Fruit fly (Drosophila melanogaster): Measurements from ENCODE around the gene CG34277.
A peak's percentile ranks its signal among the peaks of the same experiment; 100 is the strongest.

Gene CG34277

DNA sequence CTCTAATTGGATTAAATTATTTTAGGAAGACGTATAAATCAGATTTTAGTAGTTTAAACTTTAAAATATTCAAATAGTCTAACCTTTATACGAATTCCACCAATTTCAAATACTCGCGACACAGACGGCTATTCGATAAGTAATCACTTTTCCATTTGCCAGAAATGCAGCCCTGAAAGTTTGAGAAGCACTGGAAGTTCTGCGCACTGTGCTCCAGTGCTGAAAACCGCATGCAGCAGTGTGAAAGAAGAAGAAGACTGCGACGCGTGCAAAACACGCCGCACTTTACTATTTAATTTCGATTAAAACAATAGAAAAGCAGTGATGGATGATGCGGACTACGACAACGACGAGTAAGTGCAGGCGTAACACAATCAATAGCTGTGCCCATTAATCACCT is 2.2 kb downstream of the CG34277 start, which contains the start of gene Polr2F (continued):
- TF ChIP-seq nmo (GFP tag; optimal IDR thresholded peaks at IDR 0.05): peak; percentile 78
- peak; percentile 70 for TF ChIP-seq Nf-YC (tag; optimal IDR thresholded peaks at IDR 0.05)
- TF ChIP-seq CG1603 (tag; optimal IDR thresholded peaks at IDR 0.05): peak; percentile 90
- peak; percentile 89 for TF ChIP-seq NC2β (GFP tag; optimal IDR thresholded peaks at IDR 0.05)
- no peak for TF ChIP-seq hth (optimal IDR thresholded peaks at IDR 0.05)
- TF ChIP-seq BtbVII (GFP tag; optimal IDR thresholded peaks at IDR 0.05): peak; percentile 48
- TF ChIP-seq Kr (GFP tag; optimal IDR thresholded peaks at IDR 0.05): no peak
- peak; percentile 73 for TF ChIP-seq ash1 (GFP tag; optimal IDR thresholded peaks at IDR 0.05)
- TF ChIP-seq GATAe (GFP tag; conservative IDR thresholded peaks at IDR 0.05): peak; percentile 34; the same call in 1 of the 2 replicates
- no peak for TF ChIP-seq Spps (tag; optimal IDR thresholded peaks at IDR 0.05)
- TF ChIP-seq Elba2 (GFP tag; optimal IDR thresholded peaks at IDR 0.05): peak; percentile 68
- no peak for TF ChIP-seq nerfin-2 (GFP tag; IDR thresholded peaks at IDR 0.05; ENCODE audit: partially characterized antibody)
- TF ChIP-seq Lhr (GFP tag; optimal IDR thresholded peaks at IDR 0.05): peak; percentile 84
- TF ChIP-seq dm (GFP tag; optimal IDR thresholded peaks at IDR 0.05): peak; percentile 99
- TF ChIP-seq CG4282 (GFP tag; optimal IDR thresholded peaks at IDR 0.05): peak; percentile 89
- TF ChIP-seq CG18764 (GFP tag; optimal IDR thresholded peaks at IDR 0.05): peak; percentile 80
- peak; percentile 100 for TF ChIP-seq Ets65A (GFP tag)
- TF ChIP-seq maf-S (GFP tag; optimal IDR thresholded peaks at IDR 0.05): peak; percentile 91
- peak; percentile 63 for TF ChIP-seq ab (GFP tag; optimal IDR thresholded peaks at IDR 0.05)
- TF ChIP-seq CG10267 (tag; optimal IDR thresholded peaks at IDR 0.05): peak; percentile 99
- peak; percentile 79 for TF ChIP-seq Dek (tag; optimal IDR thresholded peaks at IDR 0.05)
- TF ChIP-seq ase (GFP tag; IDR thresholded peaks at IDR 0.05): peak; percentile 74
- peak; percentile 93 for TF ChIP-seq chn (GFP tag; optimal IDR thresholded peaks at IDR 0.05)
- peak; percentile 86 for TF ChIP-seq CG10654 (GFP tag; optimal IDR thresholded peaks at IDR 0.05)
- TF ChIP-seq cato (GFP tag; optimal IDR thresholded peaks at IDR 0.05; ENCODE audit: borderline replicate concordance): peak; percentile 71
- peak; percentile 80 for TF ChIP-seq Opbp (GFP tag; IDR thresholded peaks at IDR 0.05; ENCODE audit: partially characterized antibody)
- TF ChIP-seq CG10431 (GFP tag; optimal IDR thresholded peaks at IDR 0.05): no peak
- TF ChIP-seq CG9437 (GFP tag; optimal IDR thresholded peaks at IDR 0.05): peak; percentile 21
- TF ChIP-seq grau (tag; optimal IDR thresholded peaks at IDR 0.05): peak; percentile 76
- TF ChIP-seq rib (GFP tag; IDR thresholded peaks at IDR 0.05): peak; percentile 87
- no peak for TF ChIP-seq hkb (optimal IDR thresholded peaks at IDR 0.05)
- TF ChIP-seq hkb (GFP tag; IDR thresholded peaks at IDR 0.05): peak; percentile 73
- TF ChIP-seq Fer1 (GFP tag; optimal IDR thresholded peaks at IDR 0.05): peak; percentile 79
- TF ChIP-seq dati (GFP tag; IDR thresholded peaks at IDR 0.05): peak; percentile 7; the same call in 1 of the 2 replicates
- TF ChIP-seq insv (GFP tag; optimal IDR thresholded peaks at IDR 0.05): peak in 1 of 2 experiments; percentile 70
- peak; percentile 53 for TF ChIP-seq Abd-B (GFP tag; optimal IDR thresholded peaks at IDR 0.05)
- no peak for TF ChIP-seq pita (GFP tag; optimal IDR thresholded peaks at IDR 0.05)
- no peak for TF ChIP-seq Hr78 (GFP tag; optimal IDR thresholded peaks at IDR 0.05)
- peak; percentile 34 for TF ChIP-seq CG8388 (GFP tag; optimal IDR thresholded peaks at IDR 0.05)
- TF ChIP-seq Hr3 (GFP tag; optimal IDR thresholded peaks at IDR 0.05): peak; percentile 83
- peak; percentile 64 for TF ChIP-seq CG10366 (GFP tag; IDR thresholded peaks at IDR 0.05)
- TF ChIP-seq CG8944 (GFP tag; optimal IDR thresholded peaks at IDR 0.05): peak; percentile 92
- TF ChIP-seq CG14050 (GFP tag; IDR thresholded peaks at IDR 0.05): 0 out of 3 replicates have a peak, but pooled peaks have one; percentile 38
- TF ChIP-seq gsb-n (tag; optimal IDR thresholded peaks at IDR 0.05): peak; percentile 41
- TF ChIP-seq sob (GFP tag; IDR thresholded peaks at IDR 0.05): peak; percentile 93
- peak; percentile 82 for TF ChIP-seq CG10543 (GFP tag; optimal IDR thresholded peaks at IDR 0.05)
- TF ChIP-seq zen2 (GFP tag; IDR thresholded peaks at IDR 0.05; ENCODE audit: partially characterized antibody): no peak
- peak; percentile 70 for TF ChIP-seq CG11723 (GFP tag; optimal IDR thresholded peaks at IDR 0.05)
- TF ChIP-seq twi (tag; optimal IDR thresholded peaks at IDR 0.05): peak; percentile 63
- TF ChIP-seq CG34422 (GFP tag; IDR thresholded peaks at IDR 0.05): peak; percentile 87
- no peak for TF ChIP-seq dan (GFP tag; IDR thresholded peaks at IDR 0.05)
